Worm (Caenorhabditis elegans) whole organism, early embryonic: ENCODE data around the gene C27H6.9.

ENCODE experiments used
- B0310.2 ChIP-seq: sonication (generic microtip); optimal IDR thresholded peaks from 2 replicates; lab custom pipeline; 2016; ENCODE audit warnings: mild to moderate bottlenecking, missing genetic modification characterization, missing compliant biosample characterization
- F13C5.2 ChIP-seq: sonication (generic microtip); optimal IDR thresholded peaks from 2 replicates; lab custom pipeline; 2017; ENCODE audit warnings: mild to moderate bottlenecking, missing genetic modification characterization, inconsistent platforms, missing compliant biosample characterization
- aly-1 ChIP-seq: sonication (generic microtip); optimal IDR thresholded peaks from 2 replicates; lab custom pipeline; 2016; ENCODE audit warnings: missing genetic modification characterization, missing compliant biosample characterization
- ama-1 ChIP-seq: fragments of 150-350 bp; optimal IDR thresholded peaks from 2 replicates; lab custom pipeline; 2014
- ceh-13 ChIP-seq: fragments of 200-800 bp; sonication (Bioruptor generic); optimal IDR thresholded peaks from 2 replicates; lab custom pipeline; 2018; ENCODE audit warnings: mild to moderate bottlenecking, missing genetic modification characterization, missing compliant biosample characterization
- ceh-36 ChIP-seq: sonication (generic microtip); optimal IDR thresholded peaks from 2 replicates; lab custom pipeline; 2016; ENCODE audit warnings: missing genetic modification characterization, inconsistent platforms, missing compliant biosample characterization
- ets-7 ChIP-seq: sonication (generic microtip); optimal IDR thresholded peaks from 2 replicates; lab custom pipeline; 2016; ENCODE audit warnings: missing genotype, missing genetic modification characterization, missing compliant biosample characterization
- flt-1 ChIP-seq: fragments of 200-800 bp; sonication (Bioruptor generic); IDR thresholded peaks from 2 replicates; pipeline ENCODE4 v1.3.6; 2022; ENCODE audit warnings: missing genetic modification characterization, missing compliant biosample characterization
- hmbx-1 ChIP-seq: sonication (generic microtip); optimal IDR thresholded peaks from 2 replicates; lab custom pipeline; 2016; ENCODE audit warnings: mild to moderate bottlenecking, missing genetic modification characterization, missing compliant biosample characterization
- hmg-4 ChIP-seq: fragments of 200-800 bp; sonication (Bioruptor generic); optimal IDR thresholded peaks from 2 replicates; lab custom pipeline; 2018; ENCODE audit warnings: mild to moderate bottlenecking, missing genetic modification characterization, missing compliant biosample characterization
- hnd-1 ChIP-seq: sonication (generic microtip); optimal IDR thresholded peaks from 2 replicates; lab custom pipeline; 2016; ENCODE audit warnings: missing genetic modification characterization, missing compliant biosample characterization
- pes-1 ChIP-seq: fragments of 200-800 bp; sonication (Bioruptor generic); IDR thresholded peaks from 2 replicates; pipeline ENCODE4 v1.3.6; 2022; ENCODE audit warnings: missing genetic modification reagents, missing genetic modification characterization, missing compliant biosample characterization
- scrt-1 ChIP-seq: fragments of 200-800 bp; sonication (Bioruptor generic); IDR thresholded peaks from 2 replicates; pipeline ENCODE4 v1.3.6; 2022; ENCODE audit warnings: missing genetic modification characterization, missing compliant biosample characterization
- sea-1 ChIP-seq: fragments of 200-800 bp; sonication (Bioruptor generic); conservative IDR thresholded peaks from 2 replicates; pipeline ENCODE4 v1.3.6; 2022; ENCODE audit warnings: missing genetic modification characterization, missing compliant biosample characterization
- tbx-11 ChIP-seq: fragments of 200-800 bp; sonication (Bioruptor generic); IDR thresholded peaks from 2 replicates; pipeline ENCODE4 v1.3.6; 2022; ENCODE audit warnings: missing genetic modification characterization, missing compliant biosample characterization
- tbx-37 ChIP-seq: fragments of 200-800 bp; sonication (Bioruptor generic); conservative IDR thresholded peaks from 2 replicates; pipeline ENCODE4 v1.3.6; 2022; ENCODE audit warnings: missing genetic modification reagents, missing genetic modification characterization, missing compliant biosample characterization
- tra-4 ChIP-seq: sonication (generic microtip); optimal IDR thresholded peaks from 2 replicates; lab custom pipeline; 2017; ENCODE audit warnings: missing genetic modification characterization, missing compliant biosample characterization

The C27H6.9 gene

DNA sequence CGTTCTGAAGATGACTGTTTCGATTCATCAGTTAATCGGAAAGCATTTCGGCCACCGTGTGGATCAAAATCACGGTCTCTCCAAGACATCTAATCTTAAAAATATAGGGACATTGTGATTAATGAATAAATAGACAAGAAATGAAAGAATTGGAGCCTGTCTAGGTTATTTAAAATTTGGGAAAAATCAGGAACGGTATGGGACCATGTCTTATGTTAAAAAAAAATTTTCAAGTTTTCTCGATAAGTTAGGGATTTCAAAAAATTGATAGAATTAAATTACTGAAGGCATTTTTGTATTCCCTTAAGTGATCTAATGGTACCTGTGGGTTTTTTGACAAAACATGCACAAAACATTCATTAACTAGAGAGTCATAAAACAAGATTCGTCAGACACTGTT, 6.5 kb upstream of the C27H6.9 start, which contains the start of gene unc-41:
Gene unc-41 (minus strand): TSS at position 101 of the 400 bp plus-strand sequence.
- TF ChIP-seq tra-4 (tag; lab: Kevin White, UChicago) (no peak), hnd-1 (tag; lab: Kevin White, UChicago) (no peak), pes-1 (no peak), ets-7 (no peak), hmbx-1 (tag; lab: Kevin White, UChicago) (no peak), scrt-1 (GFP tag; lab: Robert Waterston, UW) (no peak), ceh-36 (tag; lab: Kevin White, UChicago) (no peak), ceh-13 (no peak), hmg-4 (GFP tag; lab: Kevin White, UChicago) (no peak), tbx-11 (no peak), sea-1 (no peak), tbx-37 (no peak), ama-1 (lab: Kevin White, UChicago) (no peak), flt-1 (GFP tag; lab: Robert Waterston, UW) (no peak)

DNA sequence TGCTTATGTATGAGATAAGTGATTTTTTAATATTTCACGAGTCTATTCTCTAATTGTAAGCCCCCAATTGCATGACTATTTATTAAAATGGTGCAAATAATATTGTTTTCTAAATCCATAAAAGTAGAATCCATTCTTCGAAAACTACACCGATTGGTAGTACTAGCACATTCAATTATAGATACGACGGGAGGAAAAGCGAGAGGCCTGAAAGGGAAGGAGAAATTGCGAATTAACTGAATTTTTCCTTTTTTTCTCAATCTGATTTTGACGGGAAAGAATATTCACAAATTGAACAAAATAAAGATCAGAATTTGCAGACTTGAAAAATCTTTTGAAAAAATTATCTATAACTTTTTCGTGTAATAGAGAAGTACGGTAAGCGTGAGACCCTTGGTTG, 5.5 kb upstream of the C27H6.9 start:
- TF ChIP-seq flt-1 (GFP tag; lab: Robert Waterston, UW): no peak

DNA sequence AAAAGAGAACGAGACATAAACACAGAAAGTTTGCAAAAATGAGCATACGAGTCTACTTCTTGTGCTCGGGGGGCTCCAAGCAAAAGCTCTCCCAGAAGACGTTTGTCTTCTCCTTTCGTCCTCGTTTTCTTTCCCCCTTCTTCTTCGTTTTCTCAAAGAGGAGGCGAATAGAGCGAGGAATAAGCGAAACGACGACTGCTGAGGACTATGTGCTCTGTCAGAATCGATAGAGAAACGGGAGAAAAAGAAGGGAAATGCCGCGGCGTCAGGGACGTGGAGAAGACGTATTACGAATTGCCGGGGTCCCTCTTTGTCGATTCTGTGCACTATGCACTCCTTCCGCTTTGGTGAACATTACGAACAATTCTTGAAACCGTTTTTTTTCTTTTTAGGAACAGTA, 4.2 kb upstream of the C27H6.9 start:
- TF ChIP-seq hmg-4 (GFP tag; lab: Kevin White, UChicago): peak; percentile 22
- TF ChIP-seq hnd-1 (tag; lab: Kevin White, UChicago): no peak

- peak; percentile 39 for TF ChIP-seq ceh-36 (tag; lab: Kevin White, UChicago)
- peak; percentile 21 for TF ChIP-seq F13C5.2
- 0 out of 2 replicates have a peak, but pooled peaks have one; percentile 46 for TF ChIP-seq sea-1
- peak; percentile 31; the same call in 1 of the 2 replicates for TF ChIP-seq tbx-37
Measured at ce11 chrV:9980731-9981483, 1.8 kb upstream of the C27H6.9 start, which contains the start of the genes ruvb-1 and tofu-1. Gene ruvb-1, minus strand, starts transcription at chrV:9980802. Gene tofu-1, plus strand, starts transcription at chrV:9981147.

DNA sequence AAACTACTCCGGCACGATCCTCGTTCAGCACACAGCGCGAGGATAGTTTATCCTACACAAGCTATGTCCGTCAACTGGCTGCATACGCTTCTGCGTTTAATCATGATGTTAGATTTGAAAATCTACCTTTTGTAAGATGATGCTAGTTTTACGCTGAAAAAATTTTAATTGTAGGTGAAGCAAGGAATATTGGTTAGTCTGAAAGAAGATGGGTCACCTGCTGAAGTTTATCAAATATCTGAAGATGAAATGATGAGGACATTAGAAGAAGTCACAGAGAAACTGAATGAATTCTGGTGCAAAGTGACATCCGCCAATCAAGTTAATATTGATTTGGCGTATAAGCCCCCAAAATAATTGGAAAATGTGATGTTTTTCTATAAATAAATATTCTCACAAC, 861 bp downstream of the C27H6.9 start:
- TF ChIP-seq ets-7 (no peak), ceh-13 (no peak), tra-4 (tag; lab: Kevin White, UChicago) (no peak), flt-1 (GFP tag; lab: Robert Waterston, UW) (no peak), aly-1 (no peak), sea-1 (no peak), tbx-11 (no peak), hmg-4 (GFP tag; lab: Kevin White, UChicago) (no peak), F13C5.2 (no peak), hmbx-1 (tag; lab: Kevin White, UChicago) (no peak), pes-1 (no peak), ceh-36 (tag; lab: Kevin White, UChicago) (no peak), B0310.2 (tag; lab: Kevin White, UChicago) (no peak)

ce11 chrV:9984821-9985220, 2.2 kb downstream of the C27H6.9 start:
- TF ChIP-seq F13C5.2 (no peak), hmg-4 (GFP tag; lab: Kevin White, UChicago) (no peak), aly-1 (no peak), tbx-11 (no peak), ceh-13 (no peak), sea-1 (no peak), hnd-1 (tag; lab: Kevin White, UChicago) (no peak), pes-1 (no peak), ceh-36 (tag; lab: Kevin White, UChicago) (no peak), scrt-1 (GFP tag; lab: Robert Waterston, UW) (no peak)

- TF ChIP-seq B0310.2 (tag; lab: Kevin White, UChicago) (no peak), hmg-4 (GFP tag; lab: Kevin White, UChicago) (no peak), ama-1 (lab: Kevin White, UChicago) (no peak), tbx-11 (no peak), hnd-1 (tag; lab: Kevin White, UChicago) (no peak), sea-1 (no peak), flt-1 (GFP tag; lab: Robert Waterston, UW) (no peak), tbx-37 (no peak), hmbx-1 (tag; lab: Kevin White, UChicago) (no peak), ets-7 (no peak), aly-1 (no peak), ceh-13 (no peak), F13C5.2 (no peak), pes-1 (no peak), scrt-1 (GFP tag; lab: Robert Waterston, UW) (no peak), ceh-36 (tag; lab: Kevin White, UChicago) (no peak)
Measured at ce11 chrV:9985227-9985864, 2.7 kb downstream of the C27H6.9 start.

DNA sequence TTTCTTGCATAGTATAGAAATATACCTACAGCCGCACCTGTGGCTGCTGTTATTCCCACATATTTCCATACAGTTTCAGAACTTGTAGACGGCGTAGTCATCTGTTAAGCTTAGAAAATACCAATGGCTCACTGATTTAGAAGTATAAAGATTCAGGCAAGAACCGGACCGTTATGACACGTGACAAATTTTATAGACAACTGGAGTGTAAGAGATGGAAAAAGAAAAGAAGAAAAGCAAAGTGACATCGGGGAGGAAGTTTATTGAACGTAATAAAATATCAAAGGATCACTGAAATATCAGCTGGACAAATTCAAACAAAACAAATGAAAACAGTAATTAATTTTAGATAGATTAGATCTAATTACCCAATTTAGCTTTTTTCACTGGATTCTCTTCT, 3.5 kb downstream of the C27H6.9 start, which contains the start of gene rmd-2:
Gene rmd-2 (minus strand): TSS at position 101 of the 400 bp plus-strand sequence.
- TF ChIP-seq ama-1 (lab: Kevin White, UChicago) (no peak), flt-1 (GFP tag; lab: Robert Waterston, UW) (no peak), sea-1 (no peak), ceh-36 (tag; lab: Kevin White, UChicago) (no peak), hnd-1 (tag; lab: Kevin White, UChicago) (no peak), B0310.2 (tag; lab: Kevin White, UChicago) (no peak), tra-4 (tag; lab: Kevin White, UChicago) (no peak), ets-7 (no peak), tbx-11 (no peak), F13C5.2 (no peak)
